Fruit fly (Drosophila melanogaster) whole organism, embryonic: ENCODE results near the gene blp.

Experiments used
- BtbVII ChIP-seq: fragments of 200-800 bp; sonication (Bioruptor generic); optimal IDR thresholded peaks from 3 replicates; lab custom pipeline; 2017; ENCODE audit warnings: missing biosample characterization, mild to moderate bottlenecking, missing genetic modification characterization
- CG10147 ChIP-seq: fragments of 200-800 bp; sonication (Bioruptor generic); optimal IDR thresholded peaks from 2 replicates; lab custom pipeline; 2019; ENCODE audit warnings: missing biosample characterization, mild to moderate bottlenecking, missing genetic modification characterization, moderate library complexity
- CG10274 ChIP-seq: fragments of 200-800 bp; sonication (Bioruptor generic); optimal IDR thresholded peaks from 3 replicates; lab custom pipeline; 2017; ENCODE audit warnings: missing biosample characterization, mild to moderate bottlenecking, missing genetic modification characterization
- CG10979 ChIP-seq: fragments of 200-800 bp; sonication (Bioruptor generic); optimal IDR thresholded peaks from 2 replicates; lab custom pipeline; 2018; ENCODE audit warnings: missing biosample characterization, mild to moderate bottlenecking, missing genetic modification characterization, moderate library complexity
- CG11504 ChIP-seq: fragments of 200-800 bp; sonication (Bioruptor generic); optimal IDR thresholded peaks from 3 replicates; lab custom pipeline; 2019; ENCODE audit warnings: missing biosample characterization, mild to moderate bottlenecking, missing genetic modification characterization, moderate library complexity
- CG13287 ChIP-seq: fragments of 200-800 bp; sonication (Bioruptor generic); IDR thresholded peaks from 2 replicates; pipeline ENCODE4 v1.3.6; 2022; ENCODE audit warnings: missing biosample characterization, missing genetic modification characterization; ENCODE audit not compliant: partially characterized antibody
- CG13775 ChIP-seq: fragments of 200-800 bp; sonication (Bioruptor generic); optimal IDR thresholded peaks from 3 replicates; lab custom pipeline; 2017; ENCODE audit warnings: missing biosample characterization, mild to moderate bottlenecking, missing genetic modification characterization
- CG14050 ChIP-seq: fragments of 200-800 bp; sonication (Bioruptor generic); IDR thresholded peaks from 3 replicates; pipeline ENCODE4 v1.3.6; 2022; ENCODE audit warnings: missing biosample characterization, missing genetic modification characterization
- CG14965 ChIP-seq: fragments of 200-800 bp; sonication (Bioruptor generic); optimal IDR thresholded peaks from 2 replicates; lab custom pipeline; 2016; ENCODE audit warnings: missing biosample characterization, missing genetic modification characterization, borderline replicate concordance
- CG1647 ChIP-seq: fragments of 200-800 bp; sonication (Bioruptor generic); optimal IDR thresholded peaks from 3 replicates; lab custom pipeline; 2016; ENCODE audit warnings: missing biosample characterization, missing genetic modification characterization
- CG17186 ChIP-seq: fragments of 200-800 bp; sonication (Bioruptor generic); optimal IDR thresholded peaks from 3 replicates; lab custom pipeline; 2017; ENCODE audit warnings: missing biosample characterization, missing genetic modification reagents, missing genetic modification characterization
- CG18764 ChIP-seq: fragments of 200-800 bp; sonication (Bioruptor generic); optimal IDR thresholded peaks from 3 replicates; lab custom pipeline; 2016; ENCODE audit warnings: missing biosample characterization, missing genetic modification characterization
- CG2116 ChIP-seq: fragments of 200-800 bp; sonication (Bioruptor generic); optimal IDR thresholded peaks from 3 replicates; lab custom pipeline; 2018; ENCODE audit warnings: missing biosample characterization, mild to moderate bottlenecking, missing genetic modification characterization
- CG3065 ChIP-seq: fragments of 200-800 bp; sonication (Bioruptor generic); optimal IDR thresholded peaks from 2 replicates; lab custom pipeline; 2016; ENCODE audit warnings: missing biosample characterization, missing genetic modification characterization
- CG4854 ChIP-seq: fragments of 200-800 bp; sonication (Bioruptor generic); optimal IDR thresholded peaks from 2 replicates; lab custom pipeline; 2016; ENCODE audit warnings: missing biosample characterization, missing genetic modification characterization, inconsistent platforms
- CG5180 ChIP-seq: fragments of 200-800 bp; sonication (Bioruptor generic); optimal IDR thresholded peaks from 3 replicates; lab custom pipeline; 2017; ENCODE audit warnings: missing biosample characterization, missing genetic modification characterization, mild to moderate bottlenecking, moderate library complexity, missing genetic modification reagents
- CG8944 ChIP-seq: fragments of 200-800 bp; sonication (Bioruptor generic); optimal IDR thresholded peaks from 3 replicates; lab custom pipeline; 2016; ENCODE audit warnings: missing biosample characterization, missing genetic modification characterization
- CG9727 ChIP-seq: fragments of 200-800 bp; sonication (Bioruptor generic); optimal IDR thresholded peaks from 3 replicates; lab custom pipeline; 2017; ENCODE audit warnings: missing biosample characterization, mild to moderate bottlenecking, missing genetic modification characterization
- Dbx ChIP-seq: fragments of 200-800 bp; sonication (Bioruptor generic); IDR thresholded peaks from 3 replicates; pipeline ENCODE4 v1.3.6; 2022; ENCODE audit warnings: missing biosample characterization, missing genetic modification characterization
- Dfd ChIP-seq, 2 experiments: fragments of >200 bp; optimal IDR thresholded peaks; 2 replicates each; lab custom pipeline; 2017; ENCODE audit warnings: missing biosample characterization in 2 of 2, missing genetic modification characterization in 2 of 2
- Ets65A ChIP-seq: fragments of 200-800 bp; sonication (Bioruptor generic); peaks from one replicate; lab custom pipeline; 2016; ENCODE audit warnings: missing biosample characterization, missing genetic modification characterization
- H15 ChIP-seq: fragments of 200-800 bp; sonication (Bioruptor generic); IDR thresholded peaks from 3 replicates; pipeline ENCODE4 v1.3.6; 2022; ENCODE audit warnings: missing biosample characterization, missing genetic modification characterization
- HLH4C ChIP-seq: fragments of 200-800 bp; sonication (Bioruptor generic); IDR thresholded peaks from 3 replicates; pipeline ENCODE4 v1.3.6; 2022; ENCODE audit warnings: missing biosample characterization, missing genetic modification characterization; ENCODE audit not compliant: partially characterized antibody
- Hr3 ChIP-seq: fragments of 200-800 bp; sonication (Bioruptor generic); optimal IDR thresholded peaks from 3 replicates; lab custom pipeline; 2016; ENCODE audit warnings: missing biosample characterization, missing genetic modification characterization
- Hsf ChIP-seq: fragments of 200-800 bp; sonication (Bioruptor generic); optimal IDR thresholded peaks from 3 replicates; lab custom pipeline; 2016; ENCODE audit warnings: missing biosample characterization, missing genetic modification characterization
- MBD-R2 ChIP-seq: fragments of 200-800 bp; sonication (Bioruptor generic); IDR thresholded peaks from 2 replicates; pipeline ENCODE4 v1.3.6; 2022; ENCODE audit warnings: missing biosample characterization, missing genetic modification characterization
- Mad ChIP-seq: fragments of 200-800 bp; sonication (Bioruptor generic); optimal IDR thresholded peaks from 2 replicates; lab custom pipeline; 2016; ENCODE audit warnings: missing biosample characterization, missing genetic modification characterization
- Med ChIP-seq: fragments of 200-800 bp; sonication (Bioruptor generic); peaks from one replicate; lab custom pipeline; 2016; ENCODE audit warnings: missing biosample characterization, missing genetic modification characterization, mild to moderate bottlenecking, inconsistent platforms, moderate library complexity
- Meics ChIP-seq: fragments of 200-800 bp; sonication (Bioruptor generic); optimal IDR thresholded peaks from 2 replicates; lab custom pipeline; 2017; ENCODE audit warnings: missing biosample characterization, mild to moderate bottlenecking, missing genetic modification characterization
- Nf-YB ChIP-seq: fragments of 200-800 bp; sonication (Bioruptor generic); optimal IDR thresholded peaks from 3 replicates; lab custom pipeline; 2019; ENCODE audit warnings: missing biosample characterization, mild to moderate bottlenecking, missing genetic modification characterization, moderate library complexity
- Oli ChIP-seq: fragments of 200-800 bp; sonication (Bioruptor generic); optimal IDR thresholded peaks from 2 replicates; lab custom pipeline; 2018; ENCODE audit warnings: missing biosample characterization, mild to moderate bottlenecking, missing genetic modification characterization, moderate library complexity
- Poxn ChIP-seq: fragments of 200-800 bp; sonication (Bioruptor generic); IDR thresholded peaks from 2 replicates; pipeline ENCODE4 v1.3.6; 2022; ENCODE audit warnings: missing biosample characterization, missing genetic modification characterization
- Side ChIP-seq: fragments of 200-800 bp; sonication (Bioruptor generic); optimal IDR thresholded peaks from 2 replicates; lab custom pipeline; 2016; ENCODE audit warnings: missing biosample characterization, missing genetic modification characterization
- al ChIP-seq: fragments of 200-800 bp; sonication (Bioruptor generic); IDR thresholded peaks from 2 replicates; pipeline ENCODE4 v1.3.6; 2022; ENCODE audit warnings: missing biosample characterization, missing genetic modification characterization
- amos ChIP-seq: fragments of 200-800 bp; sonication (Bioruptor generic); IDR thresholded peaks from 2 replicates; pipeline ENCODE4 v1.3.6; 2022; ENCODE audit warnings: missing biosample characterization, missing genetic modification characterization; ENCODE audit not compliant: partially characterized antibody
- ase ChIP-seq: fragments of 200-800 bp; sonication (Bioruptor generic); IDR thresholded peaks from 3 replicates; pipeline ENCODE4 v1.3.6; 2022; ENCODE audit warnings: missing biosample characterization, missing genetic modification characterization
- dimm ChIP-seq: fragments of 200-800 bp; sonication (Bioruptor generic); IDR thresholded peaks from 2 replicates; pipeline ENCODE4 v1.3.6; 2022; ENCODE audit warnings: missing biosample characterization, missing genetic modification characterization
- dysf ChIP-seq: fragments of 200-800 bp; sonication (Bioruptor generic); IDR thresholded peaks from 3 replicates; pipeline ENCODE4 v1.3.6; 2022; ENCODE audit warnings: missing biosample characterization, missing genetic modification characterization
- esg ChIP-seq: fragments of 200-800 bp; sonication (Bioruptor generic); conservative IDR thresholded peaks from 2 replicates; pipeline ENCODE4 v1.3.6; 2022; ENCODE audit warnings: missing biosample characterization, missing genetic modification characterization
- eve ChIP-seq, 2 experiments: fragments of >200 bp; optimal IDR thresholded peaks; 2 replicates each; lab custom pipeline; 2017; ENCODE audit warnings: missing biosample characterization in 2 of 2, missing genetic modification characterization in 2 of 2
- ewg ChIP-seq: fragments of 200-800 bp; sonication (Bioruptor generic); optimal IDR thresholded peaks from 3 replicates; lab custom pipeline; 2017; ENCODE audit warnings: mild to moderate bottlenecking, missing biosample characterization, missing genetic modification reagents, missing genetic modification characterization
- fu2 ChIP-seq: fragments of 200-800 bp; sonication (Bioruptor generic); optimal IDR thresholded peaks from 2 replicates; lab custom pipeline; 2016; ENCODE audit warnings: missing biosample characterization, missing genetic modification characterization
- gcm ChIP-seq: fragments of 200-800 bp; sonication (Bioruptor generic); optimal IDR thresholded peaks from 2 replicates; lab custom pipeline; 2019; ENCODE audit warnings: missing biosample characterization, mild to moderate bottlenecking, missing genetic modification characterization, moderate library complexity
- hth ChIP-seq: fragments of >200 bp; optimal IDR thresholded peaks from 2 replicates; lab custom pipeline; 2017; ENCODE audit warnings: inconsistent platforms
- pb ChIP-seq: fragments of 200-800 bp; sonication (Bioruptor generic); optimal IDR thresholded peaks from 3 replicates; lab custom pipeline; 2016; ENCODE audit warnings: missing biosample characterization, missing genetic modification characterization
- ranshi ChIP-seq: fragments of 200-800 bp; sonication (Bioruptor generic); IDR thresholded peaks from 2 replicates; pipeline ENCODE4 v1.3.6; 2022; ENCODE audit warnings: missing biosample characterization, missing genetic modification characterization
- run ChIP-seq: fragments of 200-800 bp; sonication (Bioruptor generic); optimal IDR thresholded peaks from 3 replicates; lab custom pipeline; 2018; ENCODE audit warnings: missing biosample characterization, mild to moderate bottlenecking, missing genetic modification characterization
- schlank ChIP-seq: fragments of 200-800 bp; sonication (Bioruptor generic); optimal IDR thresholded peaks from 2 replicates; lab custom pipeline; 2018; ENCODE audit warnings: missing biosample characterization, mild to moderate bottlenecking, missing genetic modification characterization
- stwl ChIP-seq: fragments of 200-800 bp; sonication (Bioruptor generic); optimal IDR thresholded peaks from 3 replicates; lab custom pipeline; 2018; ENCODE audit warnings: missing biosample characterization, mild to moderate bottlenecking, missing genetic modification characterization, moderate library complexity
- tll ChIP-seq, 2 experiments: fragments of 200-800 bp in 1 of 2; fragments of >200 bp in 1 of 2; sonication (Bioruptor generic) in 1 of 2; optimal IDR thresholded peaks; 2 replicates each; lab custom pipeline; 2017 to 2019; ENCODE audit warnings: missing biosample characterization in 2 of 2, missing genetic modification characterization in 2 of 2, mild to moderate bottlenecking in 1 of 2, moderate library complexity in 1 of 2
- tna ChIP-seq: fragments of 200-800 bp; sonication (Bioruptor generic); IDR thresholded peaks from 2 replicates; pipeline ENCODE4 v1.3.6; 2022; ENCODE audit warnings: missing biosample characterization, missing genetic modification characterization; ENCODE audit not compliant: partially characterized antibody

Gene blp

dm6 chr3R:15965169-15965568 is 31.5 kb downstream of the blp start, which contains the start of the genes CG32856 and Rbf2 (continued):
- TF ChIP-seq Poxn (GFP tag; lab: Robert Waterston, UW) (no peak), Meics (GFP tag; lab: Kevin White, UChicago) (peak; percentile 67), ewg (GFP tag; lab: Kevin White, UChicago) (peak; percentile 43), CG11504 (tag; lab: Kevin White, UChicago) (no peak), schlank (peak; percentile 6), Hsf (GFP tag; lab: Kevin White, UChicago) (peak; percentile 91), gcm (GFP tag; lab: Kevin White, UChicago) (no peak), H15 (GFP tag; lab: Robert Waterston, UW) (no peak), CG2116 (GFP tag; lab: Kevin White, UChicago) (peak; percentile 99), dimm (GFP tag; lab: Robert Waterston, UW) (no peak), HLH4C (GFP tag; lab: Robert Waterston, UW) (peak; percentile 92), amos (GFP tag; lab: Robert Waterston, UW) (peak; percentile 75), CG5180 (no peak), Hr3 (GFP tag; lab: Kevin White, UChicago) (peak; percentile 80), Dfd (GFP tag; optimal IDR thresholded peaks at IDR 0.05; lab: Kevin White, UChicago) (no peak), ase (GFP tag; lab: Robert Waterston, UW) (no peak), pb (GFP tag; lab: Kevin White, UChicago) (no peak), ranshi (GFP tag; lab: Robert Waterston, UW) (peak; percentile 69), CG10979 (tag; lab: Kevin White, UChicago) (peak; percentile 23), CG18764 (GFP tag; lab: Kevin White, UChicago) (no peak), CG4854 (GFP tag; lab: Kevin White, UChicago) (peak; percentile 41), fu2 (GFP tag; lab: Kevin White, UChicago) (peak; percentile 68), tll (GFP tag; optimal IDR thresholded peaks at IDR 0.05; lab: Kevin White, UChicago) (peak in 1 of 2 experiments; percentile 14), CG13775 (peak; percentile 75), CG8944 (peak; percentile 16), CG9727 (GFP tag; lab: Kevin White, UChicago) (no peak), CG17186 (GFP tag; lab: Kevin White, UChicago) (peak; percentile 14), Side (GFP tag; lab: Kevin White, UChicago) (peak; percentile 71), CG3065 (GFP tag; lab: Kevin White, UChicago) (peak; percentile 34), Mad (GFP tag; lab: Kevin White, UChicago) (peak; percentile 67), esg (GFP tag; lab: Robert Waterston, UW) (peak; percentile 87), BtbVII (GFP tag; lab: Kevin White, UChicago) (no peak), CG14050 (GFP tag; lab: Robert Waterston, UW) (peak; percentile 63), Oli (tag; lab: Kevin White, UChicago) (no peak), dysf (GFP tag; lab: Robert Waterston, UW) (no peak; the same call in 2 of the 3 replicates), Ets65A (GFP tag; lab: Kevin White, UChicago) (peak; percentile 89), CG14965 (no peak), CG13287 (GFP tag; lab: Robert Waterston, UW) (peak; percentile 84), CG10274 (GFP tag; lab: Kevin White, UChicago) (no peak), al (GFP tag; lab: Robert Waterston, UW) (no peak), Nf-YB (peak; percentile 64), CG1647 (GFP tag; lab: Kevin White, UChicago) (peak; percentile 39), Med (GFP tag; lab: Kevin White, UChicago) (peak; percentile 95), hth (lab: Kevin White, UChicago) (no peak), stwl (tag; lab: Kevin White, UChicago) (peak; percentile 82), Dbx (GFP tag; lab: Robert Waterston, UW) (peak; percentile 66), eve (GFP tag; optimal IDR thresholded peaks at IDR 0.05; lab: Kevin White, UChicago) (no peak), tna (peak; percentile 90), run (tag; lab: Kevin White, UChicago) (peak; percentile 64), CG10147 (no peak), MBD-R2 (GFP tag; lab: Robert Waterston, UW) (peak; percentile 91)
